Fruit fly (Drosophila melanogaster) whole organism: ENCODE measurements around the gene Cpr78Ca.

Source experiments
- CG8478 ChIP-seq: fragments of >200 bp; optimal IDR thresholded peaks from 2 replicates; lab custom pipeline; 2018; ENCODE audit warnings: inconsistent platforms
- Dll ChIP-seq: fragments of >200 bp; optimal IDR thresholded peaks from 2 replicates; lab custom pipeline; 2017
- EcR ChIP-seq, 2 experiments: fragments of >200 bp; optimal IDR thresholded peaks; 2 replicates each; lab custom pipeline; 2017; ENCODE audit warnings: missing biosample characterization in 2 of 2, missing genetic modification characterization in 2 of 2, missing genetic modification reagents in 2 of 2
- pan ChIP-seq: fragments of >200 bp; optimal IDR thresholded peaks from 2 replicates; lab custom pipeline; 2017
- psq ChIP-seq: fragments of >200 bp; optimal IDR thresholded peaks from 2 replicates; lab custom pipeline; 2017
- usp ChIP-seq: fragments of >200 bp; optimal IDR thresholded peaks from 2 replicates; lab custom pipeline; 2017; ENCODE audit warnings: missing biosample characterization, missing genetic modification characterization, mixed read lengths

- TF ChIP-seq CG8478 (lab: Kevin White, UChicago): no peak
- no peak for TF ChIP-seq pan (lab: Kevin White, UChicago)
- no peak for TF ChIP-seq usp (GFP tag; lab: Kevin White, UChicago)
- TF ChIP-seq Dll (lab: Kevin White, UChicago): no peak
- TF ChIP-seq EcR (GFP tag; optimal IDR thresholded peaks at IDR 0.05; lab: Kevin White, UChicago): no peak
- TF ChIP-seq psq (lab: Kevin White, UChicago): no peak
Measured at dm6 chr3L:21317416-21318259, 25.0 kb upstream of the Cpr78Ca start, which contains the start of gene Pc.
